Fruit fly (Drosophila melanogaster) whole organism, adult: ENCODE results near the gene Pex1.

ENCODE experiments used
- CG11617 ChIP-seq: fragments of 200-800 bp; sonication (Bioruptor generic); optimal IDR thresholded peaks from 2 replicates; lab custom pipeline; 2017; ENCODE audit warnings: mild to moderate bottlenecking, missing biosample characterization, missing genetic modification reagents, missing genetic modification characterization
- CG12768 ChIP-seq: fragments of 200-800 bp; sonication (Bioruptor generic); optimal IDR thresholded peaks from 2 replicates; lab custom pipeline; 2017; ENCODE audit warnings: missing biosample characterization, missing genetic modification characterization, mild to moderate bottlenecking, moderate library complexity, missing genetic modification reagents
- CG14711 ChIP-seq: fragments of 200-800 bp; sonication (Bioruptor generic); optimal IDR thresholded peaks from 2 replicates; lab custom pipeline; 2018; ENCODE audit warnings: missing biosample characterization, mild to moderate bottlenecking, missing genetic modification characterization, moderate library complexity
- CG1620 ChIP-seq: fragments of 200-800 bp; sonication (Bioruptor generic); optimal IDR thresholded peaks from 2 replicates; lab custom pipeline; 2016; ENCODE audit warnings: missing biosample characterization, missing genetic modification characterization
- CG33017 ChIP-seq: fragments of 200-800 bp; sonication (Bioruptor generic); optimal IDR thresholded peaks from 2 replicates; lab custom pipeline; 2018; ENCODE audit warnings: missing biosample characterization, mild to moderate bottlenecking, missing genetic modification characterization, moderate library complexity
- CG5204 ChIP-seq: fragments of 200-800 bp; sonication (Bioruptor generic); optimal IDR thresholded peaks from 2 replicates; lab custom pipeline; 2016; ENCODE audit warnings: missing biosample characterization, missing genetic modification characterization
- CG7045 ChIP-seq: fragments of 200-800 bp; sonication (Bioruptor generic); optimal IDR thresholded peaks from 2 replicates; lab custom pipeline; 2017; ENCODE audit warnings: missing biosample characterization, mild to moderate bottlenecking, missing genetic modification characterization
- CG7101 ChIP-seq: fragments of 200-800 bp; sonication (Bioruptor generic); optimal IDR thresholded peaks from 2 replicates; lab custom pipeline; 2018; ENCODE audit warnings: missing biosample characterization, mild to moderate bottlenecking, missing genetic modification characterization, moderate library complexity
- Clk ChIP-seq: fragments of 200-800 bp; sonication (Bioruptor generic); optimal IDR thresholded peaks from 2 replicates; lab custom pipeline; 2017; ENCODE audit warnings: missing biosample characterization, missing genetic modification characterization
- Crg-1 ChIP-seq: fragments of 200-800 bp; sonication (Bioruptor generic); optimal IDR thresholded peaks from 2 replicates; lab custom pipeline; 2016; ENCODE audit warnings: missing biosample characterization, missing genetic modification characterization
- Hr96 ChIP-seq: fragments of 200-800 bp; sonication (Bioruptor generic); optimal IDR thresholded peaks from 2 replicates; lab custom pipeline; 2016; ENCODE audit warnings: missing biosample characterization, missing genetic modification characterization
- Mnt ChIP-seq: fragments of 200-800 bp; sonication (Bioruptor generic); optimal IDR thresholded peaks from 2 replicates; lab custom pipeline; 2016; ENCODE audit warnings: missing biosample characterization, mild to moderate bottlenecking, missing genetic modification characterization
- bab1 ChIP-seq: fragments of 200-800 bp; sonication (Bioruptor generic); optimal IDR thresholded peaks from 3 replicates; lab custom pipeline; 2019; ENCODE audit warnings: missing biosample characterization, mild to moderate bottlenecking, missing genetic modification characterization, moderate library complexity
- cic ChIP-seq: fragments of 200-800 bp; sonication (Bioruptor generic); optimal IDR thresholded peaks from 2 replicates; lab custom pipeline; 2017; ENCODE audit warnings: missing biosample characterization, mild to moderate bottlenecking, missing genetic modification characterization, moderate library complexity
- cnc ChIP-seq, 2 experiments: fragments of >200 bp; optimal IDR thresholded peaks; 2 replicates each; lab custom pipeline; 2017
- kay ChIP-seq: fragments of 200-800 bp; sonication (Bioruptor generic); peaks from one replicate; lab custom pipeline; 2016; ENCODE audit warnings: missing biosample characterization, missing genetic modification characterization, borderline replicate concordance
- ovo ChIP-seq: fragments of 200-800 bp; sonication (Bioruptor generic); optimal IDR thresholded peaks from 2 replicates; lab custom pipeline; 2016; ENCODE audit warnings: missing biosample characterization, missing genetic modification characterization
- pad ChIP-seq: fragments of 200-800 bp; sonication (Bioruptor generic); optimal IDR thresholded peaks from 3 replicates; lab custom pipeline; 2017; ENCODE audit warnings: missing biosample characterization, missing genetic modification characterization, mild to moderate bottlenecking, moderate library complexity, missing genetic modification reagents
- tj ChIP-seq: fragments of 200-800 bp; sonication (Bioruptor generic); optimal IDR thresholded peaks from 3 replicates; lab custom pipeline; 2017; ENCODE audit warnings: missing biosample characterization, mild to moderate bottlenecking, missing genetic modification characterization, moderate library complexity
- toe ChIP-seq: fragments of 200-800 bp; sonication (Bioruptor generic); optimal IDR thresholded peaks from 2 replicates; lab custom pipeline; 2016; ENCODE audit warnings: missing biosample characterization, missing genetic modification characterization

Pex1 gene

dm6 chr3L:14078227-14078626 is 6.5 kb downstream of the Pex1 start:
- no peak for TF ChIP-seq toe
- no peak for TF ChIP-seq CG14711 (tag; lab: Kevin White, UChicago)
- TF ChIP-seq CG11617 = no peak
- TF ChIP-seq kay (GFP tag; lab: Kevin White, UChicago) = no peak
- TF ChIP-seq CG7101 (tag; lab: Kevin White, UChicago) = no peak
- no peak for TF ChIP-seq bab1 (GFP tag; lab: Kevin White, UChicago)
- no peak for TF ChIP-seq Crg-1 (GFP tag; lab: Kevin White, UChicago)
- no peak for TF ChIP-seq Hr96 (GFP tag; lab: Kevin White, UChicago)
- TF ChIP-seq cnc (optimal IDR thresholded peaks at IDR 0.05; lab: Kevin White, UChicago) = no peak
- TF ChIP-seq Clk (GFP tag; lab: Kevin White, UChicago) = no peak
- no peak for TF ChIP-seq pad (GFP tag; lab: Kevin White, UChicago)
- no peak for TF ChIP-seq ovo (GFP tag; lab: Kevin White, UChicago)

dm6 chr3L:14079224-14079623 is 7.5 kb downstream of the Pex1 start:
- TF ChIP-seq kay (GFP tag; lab: Kevin White, UChicago) (peak; percentile 45), CG11617 (no peak), Clk (GFP tag; lab: Kevin White, UChicago) (no peak)

- TF ChIP-seq tj (GFP tag; lab: Kevin White, UChicago) (no peak), CG7101 (tag; lab: Kevin White, UChicago) (no peak), pad (GFP tag; lab: Kevin White, UChicago) (no peak), CG33017 (no peak), kay (GFP tag; lab: Kevin White, UChicago) (no peak), ovo (GFP tag; lab: Kevin White, UChicago) (no peak), CG7045 (GFP tag; lab: Kevin White, UChicago) (no peak)
These were observed 11.6 kb downstream of the Pex1 start, which contains the start of gene CG8100 for dm6 chr3L:14083283-14083682. Gene CG8100, plus strand, starts transcription at chr3L:14083615.

DNA sequence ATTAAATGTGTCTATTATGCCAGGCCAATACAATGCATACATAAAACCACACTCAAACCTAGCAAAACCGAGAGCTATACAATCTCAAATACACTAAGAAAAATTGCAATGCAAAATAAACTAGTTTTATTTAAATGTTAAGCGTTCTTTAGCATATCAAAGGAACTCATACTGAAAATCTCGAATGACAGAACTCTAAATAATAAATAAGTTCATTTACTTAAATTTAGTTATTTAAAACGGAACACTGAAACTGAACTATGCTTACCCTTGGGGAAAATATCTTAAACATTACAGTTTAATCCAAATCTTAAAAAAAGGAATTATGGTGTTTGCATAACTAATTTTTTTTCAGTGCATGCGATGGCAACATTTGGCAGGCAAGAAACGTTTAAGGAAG is 14.5 kb downstream of the Pex1 start:
- TF ChIP-seq Hr96 (GFP tag; lab: Kevin White, UChicago) (no peak), bab1 (GFP tag; lab: Kevin White, UChicago) (no peak), Mnt (GFP tag; lab: Kevin White, UChicago) (no peak), CG14711 (tag; lab: Kevin White, UChicago) (no peak), CG12768 (GFP tag; lab: Kevin White, UChicago) (no peak), CG1620 (GFP tag; lab: Kevin White, UChicago) (no peak), cic (GFP tag; lab: Kevin White, UChicago) (no peak), Clk (GFP tag; lab: Kevin White, UChicago) (no peak), pad (GFP tag; lab: Kevin White, UChicago) (no peak), CG33017 (no peak), CG11617 (no peak), toe (no peak), CG5204 (GFP tag; lab: Kevin White, UChicago) (no peak), cnc (optimal IDR thresholded peaks at IDR 0.05; lab: Kevin White, UChicago) (no peak)

DNA sequence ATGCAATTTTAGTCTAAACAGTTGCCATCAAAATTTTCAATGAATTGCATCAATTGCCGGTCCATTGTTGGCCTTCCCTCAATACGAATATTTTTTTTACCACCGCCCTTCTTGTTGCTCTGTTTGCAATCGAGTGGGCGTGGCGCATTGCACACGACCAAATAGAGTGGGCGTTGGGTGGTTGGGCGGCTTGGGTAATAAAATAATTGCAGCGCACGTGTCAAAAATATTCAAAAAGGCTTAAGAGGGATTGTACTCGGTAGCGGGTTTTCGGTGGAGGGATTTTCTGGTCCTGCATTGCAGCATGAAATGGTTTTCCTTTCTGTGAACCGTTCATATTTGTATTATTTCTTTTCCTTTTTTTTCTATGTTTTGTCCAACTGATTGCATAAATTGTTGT is 17.3 kb downstream of the Pex1 start:
- TF ChIP-seq Hr96 (GFP tag; lab: Kevin White, UChicago) (no peak), bab1 (GFP tag; lab: Kevin White, UChicago) (no peak), CG5204 (GFP tag; lab: Kevin White, UChicago) (no peak), Mnt (GFP tag; lab: Kevin White, UChicago) (no peak), CG14711 (tag; lab: Kevin White, UChicago) (no peak), cic (GFP tag; lab: Kevin White, UChicago) (no peak), CG11617 (no peak), CG7045 (GFP tag; lab: Kevin White, UChicago) (no peak), CG12768 (GFP tag; lab: Kevin White, UChicago) (no peak)

dm6 chr3L:14089516-14089915 is 17.8 kb downstream of the Pex1 start:
- TF ChIP-seq CG5204 (GFP tag; lab: Kevin White, UChicago) (no peak), Mnt (GFP tag; lab: Kevin White, UChicago) (no peak), Crg-1 (GFP tag; lab: Kevin White, UChicago) (no peak), CG1620 (GFP tag; lab: Kevin White, UChicago) (no peak), pad (GFP tag; lab: Kevin White, UChicago) (no peak), ovo (GFP tag; lab: Kevin White, UChicago) (no peak), CG7101 (tag; lab: Kevin White, UChicago) (no peak), Hr96 (GFP tag; lab: Kevin White, UChicago) (no peak), CG12768 (GFP tag; lab: Kevin White, UChicago) (no peak), cic (GFP tag; lab: Kevin White, UChicago) (no peak), bab1 (GFP tag; lab: Kevin White, UChicago) (no peak)

DNA sequence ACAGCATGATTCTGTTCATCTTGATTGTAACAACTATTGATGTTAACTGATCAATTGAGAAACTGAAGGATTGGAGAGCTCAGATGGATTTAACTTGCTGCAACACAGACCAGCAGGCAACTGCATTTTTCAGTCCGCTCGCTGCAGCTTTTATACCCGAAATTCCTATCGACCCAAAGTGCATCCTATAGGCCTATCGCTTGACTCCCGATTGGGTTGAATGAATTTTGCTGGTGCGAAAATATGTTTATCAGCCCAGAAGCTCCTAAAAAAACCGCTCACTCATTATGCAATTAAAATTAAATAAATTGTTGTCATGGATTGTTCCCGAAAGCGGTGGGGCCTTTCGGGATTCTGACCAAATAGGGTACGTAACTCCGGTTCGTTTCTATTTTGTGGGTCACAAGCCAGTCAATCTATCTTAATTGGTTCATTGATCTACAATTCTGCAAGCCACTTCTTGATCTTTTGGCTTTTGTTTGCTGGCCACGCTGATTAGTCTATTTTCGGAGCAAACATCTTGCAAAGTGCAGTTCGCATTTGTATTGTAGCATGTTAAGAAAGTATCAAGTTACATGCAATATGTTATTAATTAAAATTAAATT is 26.4 kb downstream of the Pex1 start, which contains the start of gene Fbp1:
TSS of gene Fbp1 (minus strand) at position 113 of the 605 bp plus-strand sequence.
- TF ChIP-seq Hr96 (GFP tag; lab: Kevin White, UChicago) = no peak
- no peak for TF ChIP-seq cnc (optimal IDR thresholded peaks at IDR 0.05; lab: Kevin White, UChicago)
- TF ChIP-seq CG11617 = no peak
- TF ChIP-seq pad (GFP tag; lab: Kevin White, UChicago) = no peak
- TF ChIP-seq toe = no peak
- TF ChIP-seq kay (GFP tag; lab: Kevin White, UChicago) = no peak
- no peak for TF ChIP-seq bab1 (GFP tag; lab: Kevin White, UChicago)
- TF ChIP-seq tj (GFP tag; lab: Kevin White, UChicago) = no peak
- no peak for TF ChIP-seq CG5204 (GFP tag; lab: Kevin White, UChicago)
- no peak for TF ChIP-seq CG1620 (GFP tag; lab: Kevin White, UChicago)
- TF ChIP-seq CG14711 (tag; lab: Kevin White, UChicago) = no peak
- TF ChIP-seq ovo (GFP tag; lab: Kevin White, UChicago) = no peak
- no peak for TF ChIP-seq CG33017
- no peak for TF ChIP-seq CG7045 (GFP tag; lab: Kevin White, UChicago)
